Fruit fly (Drosophila melanogaster) whole organism, embryonic: ENCODE measurements around the gene HDAC4.

ENCODE experiments used
- Bteb2 ChIP-seq: fragments of 200-800 bp; sonication (Bioruptor generic); optimal IDR thresholded peaks from 2 replicates; lab custom pipeline; 2016; ENCODE audit warnings: missing biosample characterization, missing genetic modification characterization
- CG10543 ChIP-seq: fragments of 200-800 bp; sonication (Bioruptor generic); optimal IDR thresholded peaks from 3 replicates; lab custom pipeline; 2017; ENCODE audit warnings: missing biosample characterization, mild to moderate bottlenecking, missing genetic modification characterization, moderate library complexity
- CG10979 ChIP-seq: fragments of 200-800 bp; sonication (Bioruptor generic); optimal IDR thresholded peaks from 2 replicates; lab custom pipeline; 2018; ENCODE audit warnings: missing biosample characterization, mild to moderate bottlenecking, missing genetic modification characterization, moderate library complexity
- CG12071 ChIP-seq: fragments of 200-800 bp; sonication (Bioruptor generic); optimal IDR thresholded peaks from 3 replicates; lab custom pipeline; 2018; ENCODE audit warnings: missing biosample characterization, mild to moderate bottlenecking, missing genetic modification characterization
- CG12155 ChIP-seq: fragments of 200-800 bp; sonication (Bioruptor generic); optimal IDR thresholded peaks from 3 replicates; lab custom pipeline; 2016; ENCODE audit warnings: missing biosample characterization, missing genetic modification characterization
- CG15479 ChIP-seq: fragments of 200-800 bp; sonication (Bioruptor generic); optimal IDR thresholded peaks from 3 replicates; lab custom pipeline; 2019; ENCODE audit warnings: missing biosample characterization, mild to moderate bottlenecking, missing genetic modification characterization, moderate library complexity
- CG17359 ChIP-seq: fragments of 200-800 bp; sonication (Bioruptor generic); optimal IDR thresholded peaks from 3 replicates; lab custom pipeline; 2018; ENCODE audit warnings: missing biosample characterization, mild to moderate bottlenecking, missing genetic modification characterization, moderate library complexity
- CG18262 ChIP-seq: fragments of 200-800 bp; optimal IDR thresholded peaks from 3 replicates; lab custom pipeline; 2019; ENCODE audit warnings: missing biosample characterization, mild to moderate bottlenecking, missing genetic modification characterization, moderate library complexity
- CG30020 ChIP-seq: fragments of 200-800 bp; optimal IDR thresholded peaks from 2 replicates; lab custom pipeline; 2019; ENCODE audit warnings: missing biosample characterization, mild to moderate bottlenecking, missing genetic modification characterization, moderate library complexity
- CG31388 ChIP-seq: fragments of 200-800 bp; sonication (Bioruptor generic); optimal IDR thresholded peaks from 2 replicates; lab custom pipeline; 2016; ENCODE audit warnings: missing biosample characterization, missing genetic modification characterization
- CG3281 ChIP-seq: fragments of 200-800 bp; sonication (Bioruptor generic); optimal IDR thresholded peaks from 3 replicates; lab custom pipeline; 2017; ENCODE audit warnings: missing biosample characterization, mild to moderate bottlenecking, missing genetic modification characterization
- CG3407 ChIP-seq: fragments of 200-800 bp; sonication (Bioruptor generic); optimal IDR thresholded peaks from 2 replicates; lab custom pipeline; 2018; ENCODE audit warnings: missing biosample characterization, mild to moderate bottlenecking, missing genetic modification characterization
- CG42726 ChIP-seq: fragments of 200-800 bp; sonication (Bioruptor generic); IDR thresholded peaks from 2 replicates; pipeline ENCODE4 v1.3.6; 2022; ENCODE audit warnings: missing biosample characterization, missing genetic modification characterization; ENCODE audit not compliant: partially characterized antibody
- CG4424 ChIP-seq: fragments of 200-800 bp; sonication (Bioruptor generic); optimal IDR thresholded peaks from 3 replicates; lab custom pipeline; 2016; ENCODE audit warnings: missing biosample characterization, missing genetic modification characterization
- CG6272 ChIP-seq: fragments of 200-800 bp; sonication (Bioruptor generic); IDR thresholded peaks from 2 replicates; pipeline ENCODE4 v1.3.6; 2022; ENCODE audit warnings: missing biosample characterization, missing genetic modification characterization
- CG7372 ChIP-seq: fragments of 200-800 bp; sonication (Bioruptor generic); IDR thresholded peaks from 2 replicates; pipeline ENCODE4 v1.3.6; 2022; ENCODE audit warnings: missing biosample characterization, missing genetic modification characterization
- CG8290 ChIP-seq, 3 experiments: fragments of 200-800 bp; sonication (Bioruptor generic); optimal IDR thresholded peaks; 2 replicates each; lab custom pipeline; 2016 to 2019; ENCODE audit warnings: missing biosample characterization in 3 of 3, missing genetic modification characterization in 3 of 3, mild to moderate bottlenecking in 2 of 3, moderate library complexity in 1 of 3
- CTCF ChIP-seq: fragments of 200-800 bp; sonication (Bioruptor generic); optimal IDR thresholded peaks from 2 replicates; lab custom pipeline; 2017; ENCODE audit warnings: missing biosample characterization, mild to moderate bottlenecking, missing genetic modification characterization, moderate library complexity
- CrebB ChIP-seq: fragments of 200-800 bp; sonication (Bioruptor generic); optimal IDR thresholded peaks from 3 replicates; lab custom pipeline; 2018; ENCODE audit warnings: missing biosample characterization, mild to moderate bottlenecking, missing genetic modification characterization
- Doc3 ChIP-seq: fragments of 200-800 bp; sonication (Bioruptor generic); IDR thresholded peaks from 3 replicates; pipeline ENCODE4 v1.3.6; 2022; ENCODE audit warnings: missing biosample characterization, missing genetic modification characterization; ENCODE audit not compliant: partially characterized antibody
- Drgx ChIP-seq: fragments of 200-800 bp; sonication (Bioruptor generic); IDR thresholded peaks from 2 replicates; pipeline ENCODE4 v1.3.6; 2022; ENCODE audit warnings: missing biosample characterization, missing genetic modification characterization
- HmgD ChIP-seq: fragments of 200-800 bp; sonication (Bioruptor generic); optimal IDR thresholded peaks from 3 replicates; lab custom pipeline; 2016; ENCODE audit warnings: missing biosample characterization, missing genetic modification characterization
- Hr3 ChIP-seq: fragments of 200-800 bp; sonication (Bioruptor generic); optimal IDR thresholded peaks from 3 replicates; lab custom pipeline; 2016; ENCODE audit warnings: missing biosample characterization, missing genetic modification characterization
- Lpt ChIP-seq: fragments of >200 bp; optimal IDR thresholded peaks from 2 replicates; lab custom pipeline; 2018; ENCODE audit warnings: missing biosample characterization, missing genetic modification characterization
- MBD-R2 ChIP-seq: fragments of 200-800 bp; sonication (Bioruptor generic); IDR thresholded peaks from 2 replicates; pipeline ENCODE4 v1.3.6; 2022; ENCODE audit warnings: missing biosample characterization, missing genetic modification characterization
- Oli ChIP-seq: fragments of 200-800 bp; sonication (Bioruptor generic); optimal IDR thresholded peaks from 2 replicates; lab custom pipeline; 2018; ENCODE audit warnings: missing biosample characterization, mild to moderate bottlenecking, missing genetic modification characterization, moderate library complexity
- Scr ChIP-seq: fragments of 200-800 bp; sonication (Bioruptor generic); IDR thresholded peaks from 2 replicates; pipeline ENCODE4 v1.3.6; 2022; ENCODE audit warnings: missing biosample characterization, missing genetic modification characterization; ENCODE audit not compliant: partially characterized antibody
- bbx ChIP-seq: fragments of 200-800 bp; sonication (Bioruptor generic); IDR thresholded peaks from 2 replicates; pipeline ENCODE4 v1.3.6; 2022; ENCODE audit warnings: missing biosample characterization, missing genetic modification characterization; ENCODE audit not compliant: partially characterized antibody
- dan ChIP-seq: fragments of 200-800 bp; sonication (Bioruptor generic); IDR thresholded peaks from 2 replicates; pipeline ENCODE4 v1.3.6; 2022; ENCODE audit warnings: missing biosample characterization, missing genetic modification characterization
- dm ChIP-seq: fragments of 200-800 bp; sonication (Bioruptor generic); optimal IDR thresholded peaks from 3 replicates; lab custom pipeline; 2016; ENCODE audit warnings: missing biosample characterization, missing genetic modification characterization
- dysf ChIP-seq: fragments of 200-800 bp; sonication (Bioruptor generic); IDR thresholded peaks from 3 replicates; pipeline ENCODE4 v1.3.6; 2022; ENCODE audit warnings: missing biosample characterization, missing genetic modification characterization
- emc ChIP-seq: fragments of 200-800 bp; sonication (Bioruptor generic); optimal IDR thresholded peaks from 2 replicates; lab custom pipeline; 2016; ENCODE audit warnings: missing biosample characterization, missing genetic modification characterization
- gem ChIP-seq: fragments of 200-800 bp; sonication (Bioruptor generic); optimal IDR thresholded peaks from 2 replicates; lab custom pipeline; 2019; ENCODE audit warnings: missing biosample characterization, mild to moderate bottlenecking, missing genetic modification characterization, moderate library complexity
- her ChIP-seq: fragments of 200-800 bp; sonication (Bioruptor generic); optimal IDR thresholded peaks from 2 replicates; lab custom pipeline; 2016; ENCODE audit warnings: missing biosample characterization, missing genetic modification characterization
- insv ChIP-seq, 2 experiments: fragments of 200-800 bp; sonication (Bioruptor generic); optimal IDR thresholded peaks; 3 replicates each; lab custom pipeline; 2016 to 2018; ENCODE audit warnings: missing biosample characterization in 2 of 2, missing genetic modification characterization in 2 of 2
- inv ChIP-seq: fragments of 200-800 bp; sonication (Bioruptor generic); IDR thresholded peaks from 2 replicates; pipeline ENCODE4 v1.3.6; 2022; ENCODE audit warnings: missing biosample characterization, missing genetic modification characterization; ENCODE audit not compliant: partially characterized antibody
- knrl ChIP-seq: fragments of 200-800 bp; sonication (Bioruptor generic); IDR thresholded peaks from 3 replicates; pipeline ENCODE4 v1.3.6; 2022; ENCODE audit warnings: missing biosample characterization, missing genetic modification characterization; ENCODE audit not compliant: partially characterized antibody
- luna ChIP-seq: fragments of 200-800 bp; sonication (Bioruptor generic); optimal IDR thresholded peaks from 2 replicates; lab custom pipeline; 2016; ENCODE audit warnings: missing biosample characterization, missing genetic modification characterization
- peb ChIP-seq: fragments of 200-800 bp; sonication (Bioruptor generic); IDR thresholded peaks from 2 replicates; pipeline ENCODE4 v1.3.6; 2022; ENCODE audit warnings: missing biosample characterization, missing genetic modification characterization
- pita ChIP-seq: fragments of 200-800 bp; sonication (Bioruptor generic); optimal IDR thresholded peaks from 2 replicates; lab custom pipeline; 2017; ENCODE audit warnings: missing biosample characterization, mild to moderate bottlenecking, missing genetic modification characterization
- prd ChIP-seq, 3 experiments: fragments of >200 bp in 2 of 3; fragments of 200-800 bp in 1 of 3; sonication (Bioruptor generic) in 1 of 3; optimal IDR thresholded peaks in 2 of 3; IDR thresholded peaks in 1 of 3; 2 replicates in 2 of 3; 3 replicates in 1 of 3; pipeline versions ENCODE4 v1.3.6 to Lab custom; 2017 to 2022; ENCODE audit warnings: missing biosample characterization in 1 of 3, missing genetic modification characterization in 1 of 3
- repo ChIP-seq: fragments of 200-800 bp; sonication (Bioruptor generic); optimal IDR thresholded peaks from 2 replicates; lab custom pipeline; 2016; ENCODE audit warnings: missing biosample characterization, missing genetic modification characterization
- row ChIP-seq: fragments of 200-800 bp; sonication (Bioruptor generic); IDR thresholded peaks from 3 replicates; pipeline ENCODE4 v1.3.6; 2022; ENCODE audit warnings: missing biosample characterization, missing genetic modification characterization
- scrt ChIP-seq: fragments of 200-800 bp; sonication (Bioruptor generic); optimal IDR thresholded peaks from 2 replicates; lab custom pipeline; 2018; ENCODE audit warnings: missing biosample characterization, mild to moderate bottlenecking, missing genetic modification characterization, moderate library complexity
- seq ChIP-seq: fragments of 200-800 bp; sonication (Bioruptor generic); IDR thresholded peaks from 2 replicates; pipeline ENCODE4 v1.3.6; 2022; ENCODE audit warnings: missing biosample characterization, missing genetic modification characterization
- sna ChIP-seq: fragments of 200-800 bp; sonication (Bioruptor generic); IDR thresholded peaks from 2 replicates; pipeline ENCODE4 v1.3.6; 2022; ENCODE audit warnings: missing biosample characterization, missing genetic modification characterization; ENCODE audit not compliant: partially characterized antibody
- tll ChIP-seq, 2 experiments: fragments of 200-800 bp in 1 of 2; fragments of >200 bp in 1 of 2; sonication (Bioruptor generic) in 1 of 2; optimal IDR thresholded peaks; 2 replicates each; lab custom pipeline; 2017 to 2019; ENCODE audit warnings: missing biosample characterization in 2 of 2, missing genetic modification characterization in 2 of 2, mild to moderate bottlenecking in 1 of 2, moderate library complexity in 1 of 2
- zfh2 ChIP-seq: fragments of 200-800 bp; sonication (Bioruptor generic); optimal IDR thresholded peaks from 2 replicates; lab custom pipeline; 2016; ENCODE audit warnings: missing biosample characterization, missing genetic modification characterization

Gene HDAC4

DNA sequence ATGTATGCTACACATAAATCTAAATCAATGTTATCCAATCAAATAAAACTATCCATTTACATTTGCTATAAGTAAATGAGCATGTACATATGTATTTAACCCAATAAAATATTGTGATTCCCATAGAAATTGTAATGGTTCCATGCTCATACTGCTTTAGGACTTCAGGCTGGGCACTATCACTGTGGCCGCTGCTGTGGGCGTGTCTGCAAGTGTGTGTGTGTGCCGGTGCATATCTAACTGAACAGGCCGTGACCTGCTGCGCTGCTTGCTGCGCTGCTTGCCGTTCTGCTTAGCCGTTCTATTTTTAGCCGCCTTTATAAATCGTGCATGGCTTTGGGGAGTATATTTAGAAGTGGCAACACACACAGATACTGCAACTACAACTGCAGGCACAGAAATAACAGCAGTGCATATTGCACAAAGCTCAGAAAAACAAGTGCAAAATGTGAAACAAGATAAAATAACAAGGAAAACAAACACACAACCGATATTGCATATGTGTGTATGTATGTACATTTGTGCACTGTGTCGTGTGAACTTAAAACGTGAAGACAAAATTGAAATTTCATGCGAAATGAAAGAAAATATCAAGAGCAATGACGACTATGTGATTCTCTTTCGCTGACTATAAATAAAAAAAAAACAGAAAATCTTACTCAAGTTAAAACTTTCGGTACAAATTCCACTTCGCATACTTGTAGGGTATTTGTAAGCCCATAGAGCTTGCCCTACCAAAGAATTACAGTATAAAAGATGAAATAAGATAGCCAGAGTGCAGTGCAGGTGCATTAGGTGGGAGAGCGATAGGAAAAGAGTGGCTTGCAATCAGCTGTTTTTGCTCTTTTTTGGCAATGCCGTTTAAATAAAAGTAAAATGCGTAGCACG lies 7.6 kb downstream of the HDAC4 start (continued):
- no peak for TF ChIP-seq dm (GFP tag; lab: Kevin White, UChicago)
- peak; percentile 2 for TF ChIP-seq zfh2 (GFP tag; lab: Kevin White, UChicago)
- TF ChIP-seq Doc3 (GFP tag; lab: Robert Waterston, UW): no peak
- TF ChIP-seq MBD-R2 (GFP tag; lab: Robert Waterston, UW): no peak
- no peak for TF ChIP-seq CrebB
- TF ChIP-seq Oli (tag; lab: Kevin White, UChicago): peak; percentile 17
- TF ChIP-seq CG3281 (GFP tag; lab: Kevin White, UChicago): no peak
- no peak for TF ChIP-seq her (GFP tag; lab: Kevin White, UChicago)
- TF ChIP-seq CG8290 (GFP tag; optimal IDR thresholded peaks at IDR 0.05; lab: Kevin White, UChicago): no peak
- TF ChIP-seq CG8290 (tag; optimal IDR thresholded peaks at IDR 0.05; lab: Kevin White, UChicago): peak in 1 of 2 experiments; percentile 54
- no peak for TF ChIP-seq Bteb2
- 0 out of 2 replicates have a peak, but pooled peaks have one; percentile 11 for TF ChIP-seq bbx (GFP tag; lab: Robert Waterston, UW)
- no peak for TF ChIP-seq CG30020 (tag; lab: Kevin White, UChicago)
- no peak for TF ChIP-seq knrl (GFP tag; lab: Robert Waterston, UW)
- no peak for TF ChIP-seq prd (optimal IDR thresholded peaks at IDR 0.05; lab: Kevin White, UChicago)
- TF ChIP-seq prd (GFP tag; IDR thresholded peaks at IDR 0.05; lab: Robert Waterston, UW): peak; percentile 39; the same call in 1 of the 3 replicates
- no peak for TF ChIP-seq CG10979 (tag; lab: Kevin White, UChicago)
- no peak for TF ChIP-seq CG12071 (GFP tag; lab: Kevin White, UChicago)
- peak; percentile 48 for TF ChIP-seq gem (tag; lab: Kevin White, UChicago)
- no peak for TF ChIP-seq Scr (GFP tag; lab: Robert Waterston, UW)
- no peak for TF ChIP-seq HmgD (GFP tag; lab: Kevin White, UChicago)
- TF ChIP-seq emc (GFP tag; lab: Kevin White, UChicago): no peak
- no peak for TF ChIP-seq Lpt (GFP tag; lab: Kevin White, UChicago)
- TF ChIP-seq CTCF (GFP tag; lab: Kevin White, UChicago): no peak
- TF ChIP-seq CG6272 (GFP tag; lab: Robert Waterston, UW): no peak
- peak; percentile 17 for TF ChIP-seq CG15479 (GFP tag; lab: Kevin White, UChicago)
- TF ChIP-seq CG10543: no peak
- peak; percentile 32 for TF ChIP-seq row (GFP tag; lab: Robert Waterston, UW)
- TF ChIP-seq sna: no peak
- TF ChIP-seq insv (GFP tag; optimal IDR thresholded peaks at IDR 0.05; lab: Kevin White, UChicago): peak in 1 of 2 experiments; percentile 25
- peak; percentile 5 for TF ChIP-seq scrt (GFP tag; lab: Kevin White, UChicago)
- TF ChIP-seq repo (GFP tag; lab: Kevin White, UChicago): no peak
- TF ChIP-seq Hr3 (GFP tag; lab: Kevin White, UChicago): no peak
- peak; percentile 35; the same call in 1 of the 2 replicates for TF ChIP-seq Drgx
- TF ChIP-seq peb: no peak
- peak; percentile 31 for TF ChIP-seq CG17359 (tag; lab: Kevin White, UChicago)
- TF ChIP-seq dan (GFP tag; lab: Robert Waterston, UW): no peak
- no peak for TF ChIP-seq inv (GFP tag; lab: Robert Waterston, UW)
- no peak for TF ChIP-seq CG31388 (GFP tag; lab: Kevin White, UChicago)
- 0 out of 3 replicates have a peak, but pooled peaks have one; percentile 26 for TF ChIP-seq dysf
- TF ChIP-seq luna (GFP tag; lab: Kevin White, UChicago): no peak
- TF ChIP-seq CG42726: no peak
- TF ChIP-seq tll (GFP tag; optimal IDR thresholded peaks at IDR 0.05; lab: Kevin White, UChicago): no peak
- peak; percentile 34 for TF ChIP-seq CG18262 (tag; lab: Kevin White, UChicago)
- no peak for TF ChIP-seq seq
- TF ChIP-seq CG3407 (GFP tag; lab: Kevin White, UChicago): no peak
- no peak for TF ChIP-seq CG12155 (GFP tag; lab: Kevin White, UChicago)
- peak; percentile 4 for TF ChIP-seq CG4424 (GFP tag; lab: Kevin White, UChicago)
- no peak for TF ChIP-seq CG7372
- no peak for TF ChIP-seq pita (GFP tag; lab: Kevin White, UChicago)
